Worm (Caenorhabditis elegans) whole organism, young adult: ENCODE measurements around the gene C33H5.2.

Source experiments
- B0261.1 ChIP-seq: sonication (generic microtip); optimal IDR thresholded peaks from 2 replicates; lab custom pipeline; 2016; ENCODE audit warnings: mild to moderate bottlenecking, missing genetic modification characterization, moderate library complexity, missing compliant biosample characterization
- C06A6.2 ChIP-seq: fragments of 200-800 bp; sonication (Bioruptor generic); conservative IDR thresholded peaks from 2 replicates; pipeline ENCODE4 v1.3.6; 2022; ENCODE audit warnings: missing genetic modification characterization, missing compliant biosample characterization
- C17E4.6 ChIP-seq: fragments of 200-800 bp; sonication (Bioruptor generic); IDR thresholded peaks from 2 replicates; pipeline ENCODE4 v1.3.6; 2022; ENCODE audit warnings: missing genetic modification reagents, missing genetic modification characterization, missing compliant biosample characterization
- D2030.7 ChIP-seq: fragments of 200-800 bp; sonication (Bioruptor generic); IDR thresholded peaks from 2 replicates; pipeline ENCODE4 v1.3.6; 2022; ENCODE audit warnings: missing genetic modification reagents, missing genetic modification characterization, missing compliant biosample characterization
- F22D6.2 ChIP-seq: sonication (generic microtip); optimal IDR thresholded peaks from 2 replicates; lab custom pipeline; 2016; ENCODE audit warnings: mild to moderate bottlenecking, missing genetic modification characterization, missing compliant biosample characterization
- F23B12.7 ChIP-seq: sonication (generic microtip); optimal IDR thresholded peaks from 2 replicates; lab custom pipeline; 2017; ENCODE audit warnings: missing genetic modification characterization, mild to moderate bottlenecking, missing compliant biosample characterization, antibody characterized with exemption, moderate library complexity; ENCODE audit not compliant: insufficient read depth
- F33H1.4 ChIP-seq: fragments of 200-800 bp; sonication (Bioruptor generic); IDR thresholded peaks from 2 replicates; pipeline ENCODE4 v1.3.6; 2022; ENCODE audit warnings: missing genetic modification reagents, missing genetic modification characterization, missing compliant biosample characterization
- F39B2.1 ChIP-seq: fragments of 200-800 bp; sonication (Bioruptor generic); IDR thresholded peaks from 2 replicates; pipeline ENCODE4 v1.3.6; 2022; ENCODE audit warnings: missing genetic modification reagents, missing genetic modification characterization, missing compliant biosample characterization
- F49E8.2 ChIP-seq: sonication (generic microtip); optimal IDR thresholded peaks from 3 replicates; lab custom pipeline; 2017; ENCODE audit warnings: missing genetic modification characterization, mild to moderate bottlenecking, missing compliant biosample characterization, antibody characterized with exemption, moderate library complexity; ENCODE audit not compliant: insufficient read depth
- K11D2.4 ChIP-seq: fragments of 200-800 bp; sonication (Bioruptor generic); IDR thresholded peaks from 2 replicates; pipeline ENCODE4 v1.3.6; 2022; ENCODE audit warnings: missing genetic modification reagents, missing genetic modification characterization, missing compliant biosample characterization
- Y53F4B.3 ChIP-seq: fragments of 200-800 bp; sonication (Bioruptor generic); IDR thresholded peaks from 2 replicates; pipeline ENCODE4 v1.3.6; 2022; ENCODE audit warnings: missing genetic modification reagents, missing genetic modification characterization, missing compliant biosample characterization
- Y95B8A.8 ChIP-seq: fragments of 200-800 bp; sonication (Bioruptor generic); IDR thresholded peaks from 2 replicates; pipeline ENCODE4 v1.3.6; 2022; ENCODE audit warnings: missing genetic modification reagents, missing genetic modification characterization, missing compliant biosample characterization
- aptf-3 ChIP-seq: fragments of 200-800 bp; sonication (Bioruptor generic); IDR thresholded peaks from 2 replicates; pipeline ENCODE4 v1.3.6; 2022; ENCODE audit warnings: missing genetic modification characterization, missing compliant biosample characterization
- attf-6 ChIP-seq: fragments of 200-800 bp; sonication (Bioruptor generic); IDR thresholded peaks from 2 replicates; pipeline ENCODE4 v1.3.6; 2022; ENCODE audit warnings: missing genetic modification reagents, missing genetic modification characterization, missing compliant biosample characterization
- ccch-3 ChIP-seq: fragments of 200-800 bp; sonication (Bioruptor generic); optimal IDR thresholded peaks from 2 replicates; lab custom pipeline; 2018; ENCODE audit warnings: mild to moderate bottlenecking, missing genetic modification characterization, missing compliant biosample characterization
- ceh-27 ChIP-seq: fragments of 200-800 bp; sonication (Bioruptor generic); optimal IDR thresholded peaks from 2 replicates; lab custom pipeline; 2018; ENCODE audit warnings: mild to moderate bottlenecking, missing genetic modification characterization, moderate library complexity, missing compliant biosample characterization
- ceh-40 ChIP-seq: fragments of 200-800 bp; sonication (Bioruptor generic); IDR thresholded peaks from 2 replicates; pipeline ENCODE4 v1.3.6; 2022; ENCODE audit warnings: missing genetic modification characterization, missing compliant biosample characterization
- ceh-91 ChIP-seq: fragments of 200-800 bp; sonication (Bioruptor generic); IDR thresholded peaks from 2 replicates; pipeline ENCODE4 v1.3.6; 2022; ENCODE audit warnings: missing genetic modification reagents, missing genetic modification characterization, missing compliant biosample characterization
- chd-7 ChIP-seq: sonication (generic microtip); optimal IDR thresholded peaks from 2 replicates; lab custom pipeline; 2016; ENCODE audit warnings: mild to moderate bottlenecking, missing genetic modification characterization, moderate library complexity, missing compliant biosample characterization
- dox-1 ChIP-seq: fragments of 200-800 bp; sonication (Bioruptor generic); IDR thresholded peaks from 2 replicates; pipeline ENCODE4 v1.3.6; 2022; ENCODE audit warnings: missing genetic modification reagents, missing genetic modification characterization, missing compliant biosample characterization
- dpff-1 ChIP-seq: sonication (generic microtip); optimal IDR thresholded peaks from 2 replicates; lab custom pipeline; 2017; ENCODE audit warnings: mild to moderate bottlenecking, missing genetic modification characterization, missing compliant biosample characterization
- dpl-1 ChIP-seq: fragments of 150-350 bp; optimal IDR thresholded peaks from 2 replicates; lab custom pipeline; 2014; ENCODE audit warnings: missing biosample characterization, missing genetic modification reagents, missing genetic modification characterization
- egl-18 ChIP-seq: fragments of 200-800 bp; sonication (Bioruptor generic); IDR thresholded peaks from 2 replicates; pipeline ENCODE4 v1.3.6; 2022; ENCODE audit warnings: missing genetic modification reagents, missing genetic modification characterization, missing compliant biosample characterization
- him-1 ChIP-seq: sonication (generic microtip); optimal IDR thresholded peaks from 2 replicates; lab custom pipeline; 2016; ENCODE audit warnings: missing genotype, missing genetic modification reagents, missing genetic modification characterization, missing compliant biosample characterization
- hlh-26 ChIP-seq: fragments of 200-800 bp; sonication (Bioruptor generic); conservative IDR thresholded peaks from 2 replicates; pipeline ENCODE4 v1.3.6; 2022; ENCODE audit warnings: missing genetic modification reagents, missing genetic modification characterization, missing compliant biosample characterization
- hmg-1.2 ChIP-seq: fragments of 200-800 bp; sonication (Bioruptor generic); IDR thresholded peaks from 2 replicates; pipeline ENCODE4 v1.3.6; 2022; ENCODE audit warnings: missing genetic modification reagents, missing genetic modification characterization, missing compliant biosample characterization
- hrde-1 ChIP-seq: sonication (generic microtip); optimal IDR thresholded peaks from 2 replicates; lab custom pipeline; 2016; ENCODE audit warnings: missing genetic modification characterization, mild to moderate bottlenecking, missing compliant biosample characterization, moderate library complexity, missing genotype, missing genetic modification reagents, borderline replicate concordance
- lag-1 ChIP-seq: fragments of 200-800 bp; sonication (Bioruptor generic); IDR thresholded peaks from 2 replicates; pipeline ENCODE4 v1.3.6; 2022; ENCODE audit warnings: missing genetic modification reagents, missing genetic modification characterization, missing compliant biosample characterization
- lin-35 ChIP-seq, 3 experiments: fragments of 150-350 bp in 2 of 3; sonication (generic microtip) in 1 of 3; optimal IDR thresholded peaks; 2 replicates each; lab custom pipeline; 2014 to 2018; ENCODE audit warnings: missing biosample characterization in 3 of 3, missing genetic modification characterization in 3 of 3, missing genetic modification reagents in 3 of 3
- lin-54 ChIP-seq: fragments of 200-800 bp; sonication (Bioruptor generic); optimal IDR thresholded peaks from 2 replicates; lab custom pipeline; 2018; ENCODE audit warnings: mild to moderate bottlenecking, missing genetic modification characterization, missing compliant biosample characterization
- madf-6 ChIP-seq: fragments of 200-800 bp; sonication (Bioruptor generic); IDR thresholded peaks from 2 replicates; pipeline ENCODE4 v1.3.6; 2022; ENCODE audit warnings: missing genetic modification reagents, missing genetic modification characterization, missing compliant biosample characterization
- mcd-1 ChIP-seq: fragments of 200-800 bp; sonication (Bioruptor generic); IDR thresholded peaks from 2 replicates; pipeline ENCODE4 v1.3.6; 2022; ENCODE audit warnings: missing genetic modification reagents, missing genetic modification characterization, missing compliant biosample characterization
- nfyb-1 ChIP-seq: fragments of 200-800 bp; sonication (Bioruptor generic); IDR thresholded peaks from 2 replicates; pipeline ENCODE4 v1.3.6; 2022; ENCODE audit warnings: missing genetic modification reagents, missing genetic modification characterization, missing compliant biosample characterization
- nhr-120 ChIP-seq: fragments of 200-800 bp; sonication (Bioruptor generic); IDR thresholded peaks from 2 replicates; pipeline ENCODE4 v1.3.6; 2022; ENCODE audit warnings: missing genetic modification characterization, missing compliant biosample characterization
- pbrm-1 ChIP-seq: fragments of 200-800 bp; sonication (Bioruptor generic); IDR thresholded peaks from 2 replicates; pipeline ENCODE4 v1.3.6; 2022; ENCODE audit warnings: missing genetic modification reagents, missing genetic modification characterization, missing compliant biosample characterization
- pha-4 ChIP-seq: fragments of 150-350 bp; sonication (generic microtip); optimal IDR thresholded peaks from 2 replicates; lab custom pipeline; 2014; ENCODE audit warnings: missing biosample characterization, missing genetic modification reagents, missing genetic modification characterization
- rcor-1 ChIP-seq: fragments of 200-800 bp; sonication (Bioruptor generic); IDR thresholded peaks from 2 replicates; pipeline ENCODE4 v1.3.6; 2022; ENCODE audit warnings: missing genetic modification reagents, missing genetic modification characterization, missing compliant biosample characterization
- rpc-1 ChIP-seq, 2 experiments: fragments of 150-350 bp in 1 of 2; sonication (generic microtip) in 1 of 2; optimal IDR thresholded peaks; 2 replicates each; lab custom pipeline; 2014 to 2018; ENCODE audit warnings: missing biosample characterization in 1 of 2, missing genetic modification characterization in 1 of 2, missing genetic modification reagents in 1 of 2, missing genotype in 1 of 2
- snpc-1.3 ChIP-seq: sonication (generic microtip); optimal IDR thresholded peaks from 2 replicates; lab custom pipeline; 2017; ENCODE audit warnings: missing genetic modification characterization, mild to moderate bottlenecking, missing compliant biosample characterization, antibody characterized with exemption, moderate library complexity, missing genotype, missing genetic modification reagents; ENCODE audit not compliant: insufficient read depth
- snpc-4 ChIP-seq, 5 experiments: fragments of 150-350 bp in 1 of 5; sonication (generic microtip) in 4 of 5; optimal IDR thresholded peaks; 2 replicates each; lab custom pipeline; 2014 to 2018; ENCODE audit warnings: missing genetic modification characterization in 5 of 5, missing biosample characterization in 3 of 5, antibody characterized with exemption in 2 of 5, mild to moderate bottlenecking in 2 of 5, missing compliant biosample characterization in 2 of 5, missing genotype in 2 of 5, moderate library complexity in 2 of 5, missing genetic modification reagents in 1 of 5
- tbp1 ChIP-seq: fragments of 200-800 bp; sonication (Bioruptor generic); optimal IDR thresholded peaks from 2 replicates; lab custom pipeline; 2018; ENCODE audit warnings: mild to moderate bottlenecking, missing genetic modification characterization, missing compliant biosample characterization
- tbx-9 ChIP-seq: sonication (generic microtip); optimal IDR thresholded peaks from 2 replicates; lab custom pipeline; 2016; ENCODE audit warnings: borderline replicate concordance, missing genetic modification characterization, inconsistent platforms, missing compliant biosample characterization
- unc-130 ChIP-seq: sonication (generic microtip); optimal IDR thresholded peaks from 2 replicates; lab custom pipeline; 2016; ENCODE audit warnings: missing genetic modification reagents, missing genetic modification characterization, missing compliant biosample characterization
- zim-3 ChIP-seq: sonication (generic microtip); optimal IDR thresholded peaks from 2 replicates; lab custom pipeline; 2017; ENCODE audit warnings: mild to moderate bottlenecking, missing genetic modification characterization, moderate library complexity, missing compliant biosample characterization
- ztf-18 ChIP-seq: sonication (generic microtip); optimal IDR thresholded peaks from 2 replicates; lab custom pipeline; 2016; ENCODE audit warnings: missing genotype, mild to moderate bottlenecking, missing genetic modification characterization, missing compliant biosample characterization
- ztf-28 ChIP-seq: fragments of 200-800 bp; sonication (Bioruptor generic); IDR thresholded peaks from 2 replicates; pipeline ENCODE4 v1.3.6; 2022; ENCODE audit warnings: missing genetic modification reagents, missing genetic modification characterization, missing compliant biosample characterization

Gene C33H5.2

DNA sequence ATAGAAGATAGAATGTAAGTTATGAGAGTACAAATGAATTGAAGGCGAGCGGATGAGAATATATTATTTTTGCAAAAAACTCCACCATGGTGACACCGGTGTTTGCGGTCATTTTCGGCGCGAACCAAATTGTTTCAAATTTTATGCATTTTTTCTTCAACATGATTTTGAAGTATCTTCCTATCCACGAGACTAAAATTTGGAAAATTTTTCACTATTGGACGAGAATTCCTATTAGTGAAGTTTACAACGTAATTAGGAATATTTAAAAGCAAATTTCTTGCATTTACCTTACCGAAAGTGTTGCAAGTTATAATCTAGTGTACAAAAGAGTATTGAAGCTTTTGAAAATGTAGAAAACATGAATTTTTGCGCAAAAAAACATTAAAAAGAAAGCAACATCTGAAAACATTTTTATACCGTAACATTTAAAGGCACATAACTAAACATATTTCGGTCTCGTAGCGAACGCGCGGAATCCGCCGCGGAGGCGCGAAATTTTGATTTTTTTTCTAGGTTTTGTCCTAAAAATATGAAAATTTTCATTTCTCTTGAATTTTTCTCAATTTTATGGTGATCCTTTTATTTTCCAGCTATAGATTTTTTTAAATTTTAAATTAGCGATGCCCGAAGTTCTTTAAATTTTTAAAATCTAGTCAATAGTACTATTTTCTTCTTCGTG is 8.3 kb upstream of the C33H5.2 start, which contains the start of gene sgo-1 (continued):
- TF ChIP-seq dpl-1 (GFP tag; lab: Kevin White, UChicago) (peak; percentile 95), lin-35 (GFP tag; optimal IDR thresholded peaks at IDR 0.05; lab: Kevin White, UChicago) (peak in 2 of 3 experiments; percentile 2 to 82), nfyb-1 (GFP tag; lab: Robert Waterston, UW) (peak; percentile 62; the same call in 1 of the 2 replicates), F33H1.4 (GFP tag; lab: Robert Waterston, UW) (peak; percentile 100), D2030.7 (GFP tag; lab: Robert Waterston, UW) (peak; percentile 99), F39B2.1 (GFP tag; lab: Robert Waterston, UW) (0 out of 2 replicates have a peak, but pooled peaks have one; percentile 62), ztf-28 (GFP tag; lab: Robert Waterston, UW) (peak; percentile 73; the same call in 1 of the 2 replicates), Y95B8A.8 (GFP tag; lab: Robert Waterston, UW) (peak; percentile 98), F22D6.2 (tag; lab: Kevin White, UChicago) (no peak), snpc-4 (GFP tag; optimal IDR thresholded peaks at IDR 0.05; lab: Kevin White, UChicago) (peak; percentile 70), snpc-4 (tag; optimal IDR thresholded peaks at IDR 0.05; lab: Kevin White, UChicago) (peak in 3 of 4 experiments; percentile 41 to 70 (median 60)), ztf-18 (tag; lab: Kevin White, UChicago) (no peak), B0261.1 (tag; lab: Kevin White, UChicago) (no peak), Y53F4B.3 (GFP tag; lab: Robert Waterston, UW) (peak; percentile 49; the same call in 1 of the 2 replicates), hmg-1.2 (GFP tag; lab: Robert Waterston, UW) (peak; percentile 68), unc-130 (GFP tag; lab: Kevin White, UChicago) (peak; percentile 87), dox-1 (GFP tag; lab: Robert Waterston, UW) (peak; percentile 91), ceh-27 (GFP tag; lab: Kevin White, UChicago) (no peak), aptf-3 (GFP tag; lab: Robert Waterston, UW) (no peak), him-1 (peak; percentile 24), snpc-1.3 (peak; percentile 85), lin-54 (GFP tag; lab: Kevin White, UChicago) (peak; percentile 91), C06A6.2 (GFP tag; lab: Robert Waterston, UW) (no peak), mcd-1 (GFP tag; lab: Robert Waterston, UW) (peak; percentile 78), egl-18 (GFP tag; lab: Robert Waterston, UW) (no peak), attf-6 (GFP tag; lab: Robert Waterston, UW) (peak; percentile 85), F23B12.7 (no peak), dpff-1 (no peak), tbx-9 (no peak), hlh-26 (no peak), hrde-1 (tag; lab: Kevin White, UChicago) (peak; percentile 69), ceh-40 (GFP tag; lab: Robert Waterston, UW) (no peak), nhr-120 (GFP tag; lab: Robert Waterston, UW) (no peak), rcor-1 (GFP tag; lab: Robert Waterston, UW) (peak; percentile 93), ceh-91 (peak; percentile 98), K11D2.4 (GFP tag; lab: Robert Waterston, UW) (no peak), F49E8.2 (tag; lab: Kevin White, UChicago) (peak; percentile 85), madf-6 (peak; percentile 100), rpc-1 (optimal IDR thresholded peaks at IDR 0.05; lab: Kevin White, UChicago) (no peak), rpc-1 (tag; optimal IDR thresholded peaks at IDR 0.05; lab: Kevin White, UChicago) (no peak), pha-4 (tag; lab: Kevin White, UChicago) (no peak), pbrm-1 (GFP tag; lab: Robert Waterston, UW) (peak; percentile 77; the same call in 1 of the 2 replicates), zim-3 (tag; lab: Kevin White, UChicago) (no peak), chd-7 (tag; lab: Kevin White, UChicago) (no peak), tbp1 (peak; percentile 67), ccch-3 (no peak), C17E4.6 (GFP tag; lab: Robert Waterston, UW) (peak; percentile 88), lag-1 (GFP tag; lab: Robert Waterston, UW) (no peak)
